Fruit fly (Drosophila melanogaster): ENCODE data around the gene Dhrs4.

The Dhrs4 gene

dm6 chr3L:5184860-5185639 lies 43.6 kb upstream of the Dhrs4 start (continued):
- TF ChIP-seq CG2202 (tag; optimal IDR thresholded peaks at IDR 0.05) (no peak), Sox102F (GFP tag; optimal IDR thresholded peaks at IDR 0.05) (peak; percentile 65), GATAe (GFP tag; conservative IDR thresholded peaks at IDR 0.05) (no peak), h (optimal IDR thresholded peaks at IDR 0.05) (no peak), BtbVII (GFP tag; optimal IDR thresholded peaks at IDR 0.05) (peak; percentile 61), CG8281 (tag; optimal IDR thresholded peaks at IDR 0.05) (no peak), CG10543 (GFP tag; optimal IDR thresholded peaks at IDR 0.05) (peak; percentile 56), CG32772 (GFP tag; IDR thresholded peaks at IDR 0.05) (0 out of 2 replicates have a peak, but pooled peaks have one; percentile 11), Optix (GFP tag; IDR thresholded peaks at IDR 0.05) (0 out of 3 replicates have a peak, but pooled peaks have one; percentile 4), fru (optimal IDR thresholded peaks at IDR 0.05) (no peak), CG32532 (GFP tag; IDR thresholded peaks at IDR 0.05) (peak; percentile 60), CG6813 (GFP tag; optimal IDR thresholded peaks at IDR 0.05) (no peak), grau (tag; optimal IDR thresholded peaks at IDR 0.05) (peak; percentile 73), bcd (GFP tag; optimal IDR thresholded peaks at IDR 0.05) (peak; percentile 75), CG11696 (GFP tag; IDR thresholded peaks at IDR 0.05) (no peak), CkIIα-i1 (GFP tag; IDR thresholded peaks at IDR 0.05) (no peak), CG33213 (GFP tag; optimal IDR thresholded peaks at IDR 0.05) (peak; percentile 23), so (GFP tag; IDR thresholded peaks at IDR 0.05) (no peak; the same call in 2 of the 3 replicates), CG10654 (GFP tag; optimal IDR thresholded peaks at IDR 0.05) (peak; percentile 45), Ssrp (tag; optimal IDR thresholded peaks at IDR 0.05) (peak; percentile 49), Asciz (GFP tag; optimal IDR thresholded peaks at IDR 0.05) (no peak), Aef1 (GFP tag; IDR thresholded peaks at IDR 0.05) (0 out of 3 replicates have a peak, but pooled peaks have one; percentile 34), cg (GFP tag; optimal IDR thresholded peaks at IDR 0.05) (peak; percentile 15), Oli (tag; optimal IDR thresholded peaks at IDR 0.05) (peak; percentile 75), kah (GFP tag; optimal IDR thresholded peaks at IDR 0.05) (no peak), dm (GFP tag; optimal IDR thresholded peaks at IDR 0.05) (no peak), Max (GFP tag; optimal IDR thresholded peaks at IDR 0.05) (peak; percentile 58), CG18599 (GFP tag; optimal IDR thresholded peaks at IDR 0.05) (peak; percentile 74), abd-A (tag; optimal IDR thresholded peaks at IDR 0.05) (no peak), chif (GFP tag; optimal IDR thresholded peaks at IDR 0.05) (peak; percentile 33 to 39), Dll (GFP tag; IDR thresholded peaks at IDR 0.05; ENCODE audit: partially characterized antibody) (peak; percentile 62; the same call in 3 of the 4 replicates), CG12071 (GFP tag; optimal IDR thresholded peaks at IDR 0.05) (no peak), CG7786 (GFP tag; optimal IDR thresholded peaks at IDR 0.05) (peak; percentile 19), ems (GFP tag; optimal IDR thresholded peaks at IDR 0.05) (peak; percentile 32), CG4404 (GFP tag; IDR thresholded peaks at IDR 0.05) (no peak), CG3163 (GFP tag; optimal IDR thresholded peaks at IDR 0.05) (peak; percentile 86), Dbx (GFP tag; IDR thresholded peaks at IDR 0.05) (0 out of 3 replicates have a peak, but pooled peaks have one; percentile 25), CG3281 (GFP tag; optimal IDR thresholded peaks at IDR 0.05) (peak; percentile 76), CG11695 (GFP tag; IDR thresholded peaks at IDR 0.05) (peak; percentile 61; the same call in 1 of the 3 replicates), caup (GFP tag; optimal IDR thresholded peaks at IDR 0.05; ENCODE audit: severe bottlenecking) (peak; percentile 36), crp (GFP tag; optimal IDR thresholded peaks at IDR 0.05) (no peak), CG3995 (GFP tag; optimal IDR thresholded peaks at IDR 0.05) (no peak), sob (GFP tag; IDR thresholded peaks at IDR 0.05) (no peak), gt (GFP tag; IDR thresholded peaks at IDR 0.05) (no peak), CG11093 (GFP tag; IDR thresholded peaks at IDR 0.05) (0 out of 3 replicates have a peak, but pooled peaks have one; percentile 51), CG17612 (GFP tag; IDR thresholded peaks at IDR 0.05) (no peak), CG16815 (GFP tag; optimal IDR thresholded peaks at IDR 0.05) (peak; percentile 47), dimm (GFP tag; IDR thresholded peaks at IDR 0.05) (no peak), CG32767 (GFP tag; IDR thresholded peaks at IDR 0.05) (peak; percentile 42; the same call in 1 of the 2 replicates)
